Worm (Caenorhabditis elegans) whole organism, L4/young adult: ENCODE data around the gene avr-15.
A peak's percentile ranks its signal among the peaks of the same experiment; 100 is the strongest.

ENCODE experiments used
- W03F9.2 ChIP-seq: fragments of 150-350 bp; optimal IDR thresholded peaks from 2 replicates; lab custom pipeline; 2014; ENCODE audit warnings: missing biosample characterization, missing genetic modification characterization
- dao-5 ChIP-seq: sonication (generic microtip); optimal IDR thresholded peaks from 2 replicates; lab custom pipeline; 2016; ENCODE audit warnings: missing genotype, missing genetic modification characterization, moderate library complexity, missing compliant biosample characterization
- him-1 ChIP-seq: sonication (generic microtip); optimal IDR thresholded peaks from 2 replicates; lab custom pipeline; 2016; ENCODE audit warnings: missing genotype, missing genetic modification reagents, missing genetic modification characterization, missing compliant biosample characterization

The avr-15 gene

ce11 chrV:13499227-13499626 lies 12.3 kb downstream of the avr-15 start:
- TF ChIP-seq dao-5 (tag; lab: Kevin White, UChicago) = no peak
- TF ChIP-seq him-1 = no peak
- TF ChIP-seq W03F9.2 (tag; lab: Kevin White, UChicago) = no peak

- peak; percentile 70 for TF ChIP-seq W03F9.2 (tag; lab: Kevin White, UChicago)
- TF ChIP-seq dao-5 (tag; lab: Kevin White, UChicago) = no peak
These were observed 14.1 kb downstream of the avr-15 start, which contains the start of the genes eea-1 and gut-2 for ce11 chrV:13497322-13497847. Gene eea-1 (minus strand): TSS chrV:13497372. Gene gut-2 (plus strand): TSS chrV:13497690.

ce11 chrV:13489830-13490229 lies 21.7 kb downstream of the avr-15 start, which contains the start of gene T10G3.3:
Gene T10G3.3 (minus strand): TSS chrV:13490199.
- TF ChIP-seq him-1 (no peak), W03F9.2 (tag; lab: Kevin White, UChicago) (no peak), dao-5 (tag; lab: Kevin White, UChicago) (no peak)

ce11 chrV:13488297-13488803 lies 23.2 kb downstream of the avr-15 start:
- TF ChIP-seq him-1 (no peak), dao-5 (tag; lab: Kevin White, UChicago) (no peak), W03F9.2 (tag; lab: Kevin White, UChicago) (no peak)

- TF ChIP-seq dao-5 (tag; lab: Kevin White, UChicago) (no peak), W03F9.2 (tag; lab: Kevin White, UChicago) (no peak), him-1 (no peak)
These were observed 25.8 kb downstream of the avr-15 start for ce11 chrV:13485732-13486131.

- TF ChIP-seq W03F9.2 (tag; lab: Kevin White, UChicago) = no peak
- TF ChIP-seq him-1 = no peak
- no peak for TF ChIP-seq dao-5 (tag; lab: Kevin White, UChicago)
These were observed 27.2 kb downstream of the avr-15 start, which contains the start of gene T10G3.4 for ce11 chrV:13484339-13484738. Gene T10G3.4 (minus strand): TSS chrV:13484439.

ce11 chrV:13479766-13480165 lies 31.8 kb downstream of the avr-15 start, which contains the start of gene T10G3.2:
Gene T10G3.2 (minus strand): TSS chrV:13479866.
- TF ChIP-seq him-1 (no peak), W03F9.2 (tag; lab: Kevin White, UChicago) (no peak), dao-5 (tag; lab: Kevin White, UChicago) (no peak)

- no peak for TF ChIP-seq dao-5 (tag; lab: Kevin White, UChicago)
- no peak for TF ChIP-seq W03F9.2 (tag; lab: Kevin White, UChicago)
- TF ChIP-seq him-1 = no peak
These were observed 35.2 kb downstream of the avr-15 start, which contains the start of gene T10G3.8 for ce11 chrV:13476350-13476749. Gene T10G3.8 (minus strand): TSS chrV:13476450.

ce11 chrV:13473467-13473866 lies 38.1 kb downstream of the avr-15 start, which contains the start of gene T10G3.1:
Gene T10G3.1 (minus strand): TSS chrV:13473679.
- no peak for TF ChIP-seq dao-5 (tag; lab: Kevin White, UChicago)
- no peak for TF ChIP-seq W03F9.2 (tag; lab: Kevin White, UChicago)
- TF ChIP-seq him-1 = no peak

ce11 chrV:13472062-13472461 lies 39.5 kb downstream of the avr-15 start:
- TF ChIP-seq W03F9.2 (tag; lab: Kevin White, UChicago) (no peak), dao-5 (tag; lab: Kevin White, UChicago) (no peak), him-1 (no peak)

- TF ChIP-seq dao-5 (tag; lab: Kevin White, UChicago) (no peak), him-1 (peak; percentile 80), W03F9.2 (tag; lab: Kevin White, UChicago) (peak; percentile 73)
These were observed 43.2 kb downstream of the avr-15 start, which contains the start of the genes F25H9.6 and F25H9.7 for ce11 chrV:13468190-13468765. Gene F25H9.6 (minus strand): TSS chrV:13468361. Gene F25H9.7 (plus strand): TSS chrV:13468376.

- TF ChIP-seq him-1 (no peak), W03F9.2 (tag; lab: Kevin White, UChicago) (no peak), dao-5 (tag; lab: Kevin White, UChicago) (no peak)
These were observed 47.4 kb downstream of the avr-15 start for ce11 chrV:13464123-13464522.

- TF ChIP-seq dao-5 (tag; lab: Kevin White, UChicago) (no peak), W03F9.2 (tag; lab: Kevin White, UChicago) (peak; percentile 55)
These were observed 48.5 kb downstream of the avr-15 start, which contains the start of gene frm-10 for ce11 chrV:13462974-13463373. Gene frm-10 (plus strand): TSS chrV:13463207.

ce11 chrV:13459323-13459722 lies 52.2 kb downstream of the avr-15 start, which contains the start of gene bath-39:
Gene bath-39 (plus strand): TSS chrV:13459459.
- TF ChIP-seq W03F9.2 (tag; lab: Kevin White, UChicago) (no peak), dao-5 (tag; lab: Kevin White, UChicago) (no peak), him-1 (no peak)
